Worm (Caenorhabditis elegans) whole organism, young adult: ENCODE results near the gene T24E12.12.

Source experiments
- B0019.2 ChIP-seq: fragments of 200-800 bp; sonication (Bioruptor generic); conservative IDR thresholded peaks from 2 replicates; pipeline ENCODE4 v1.3.6; 2022; ENCODE audit warnings: missing genetic modification reagents, missing genetic modification characterization, missing compliant biosample characterization
- B0035.1 ChIP-seq: sonication (generic microtip); optimal IDR thresholded peaks from 2 replicates; lab custom pipeline; 2016; ENCODE audit warnings: missing genetic modification characterization, mild to moderate bottlenecking, missing compliant biosample characterization, missing genotype, missing genetic modification reagents
- C06A6.2 ChIP-seq: fragments of 200-800 bp; sonication (Bioruptor generic); conservative IDR thresholded peaks from 2 replicates; pipeline ENCODE4 v1.3.6; 2022; ENCODE audit warnings: missing genetic modification characterization, missing compliant biosample characterization
- D2030.7 ChIP-seq: fragments of 200-800 bp; sonication (Bioruptor generic); IDR thresholded peaks from 2 replicates; pipeline ENCODE4 v1.3.6; 2022; ENCODE audit warnings: missing genetic modification reagents, missing genetic modification characterization, missing compliant biosample characterization
- F10E7.11 ChIP-seq: sonication (generic microtip); optimal IDR thresholded peaks from 2 replicates; lab custom pipeline; 2017; ENCODE audit warnings: mild to moderate bottlenecking, missing genetic modification characterization, moderate library complexity, missing compliant biosample characterization
- F22D6.2 ChIP-seq: sonication (generic microtip); optimal IDR thresholded peaks from 2 replicates; lab custom pipeline; 2016; ENCODE audit warnings: mild to moderate bottlenecking, missing genetic modification characterization, missing compliant biosample characterization
- F33H1.4 ChIP-seq: fragments of 200-800 bp; sonication (Bioruptor generic); IDR thresholded peaks from 2 replicates; pipeline ENCODE4 v1.3.6; 2022; ENCODE audit warnings: missing genetic modification reagents, missing genetic modification characterization, missing compliant biosample characterization
- F57C9.4 ChIP-seq: sonication (generic microtip); optimal IDR thresholded peaks from 2 replicates; lab custom pipeline; 2017; ENCODE audit warnings: mild to moderate bottlenecking, missing genetic modification characterization, missing compliant biosample characterization
- Y53G8AR.9 ChIP-seq: fragments of 200-800 bp; sonication (Bioruptor generic); conservative IDR thresholded peaks from 2 replicates; pipeline ENCODE4 v1.3.6; 2022; ENCODE audit warnings: missing genetic modification reagents, missing genetic modification characterization, missing compliant biosample characterization
- Y56A3A.18 ChIP-seq: fragments of 200-800 bp; sonication (Bioruptor generic); IDR thresholded peaks from 2 replicates; pipeline ENCODE4 v1.3.6; 2022; ENCODE audit warnings: missing genetic modification reagents, missing genetic modification characterization, missing compliant biosample characterization
- Y95B8A.8 ChIP-seq: fragments of 200-800 bp; sonication (Bioruptor generic); IDR thresholded peaks from 2 replicates; pipeline ENCODE4 v1.3.6; 2022; ENCODE audit warnings: missing genetic modification reagents, missing genetic modification characterization, missing compliant biosample characterization
- akir-1 ChIP-seq: fragments of 200-800 bp; sonication (Bioruptor generic); optimal IDR thresholded peaks from 2 replicates; lab custom pipeline; 2018; ENCODE audit warnings: mild to moderate bottlenecking, missing genetic modification characterization, moderate library complexity, missing compliant biosample characterization
- aptf-2 ChIP-seq: fragments of 200-800 bp; sonication (Bioruptor generic); conservative IDR thresholded peaks from 2 replicates; pipeline ENCODE4 v1.3.6; 2022; ENCODE audit warnings: missing genetic modification reagents, missing genetic modification characterization, missing compliant biosample characterization
- aptf-3 ChIP-seq: fragments of 200-800 bp; sonication (Bioruptor generic); IDR thresholded peaks from 2 replicates; pipeline ENCODE4 v1.3.6; 2022; ENCODE audit warnings: missing genetic modification characterization, missing compliant biosample characterization
- attf-3 ChIP-seq: fragments of 200-800 bp; sonication (Bioruptor generic); conservative IDR thresholded peaks from 2 replicates; pipeline ENCODE4 v1.3.6; 2022; ENCODE audit warnings: missing genetic modification reagents, missing genetic modification characterization, missing compliant biosample characterization
- bed-1 ChIP-seq: fragments of 200-800 bp; sonication (Bioruptor generic); IDR thresholded peaks from 2 replicates; pipeline ENCODE4 v1.3.6; 2022; ENCODE audit warnings: missing genetic modification reagents, missing genetic modification characterization, missing compliant biosample characterization
- ccch-3 ChIP-seq: fragments of 200-800 bp; sonication (Bioruptor generic); optimal IDR thresholded peaks from 2 replicates; lab custom pipeline; 2018; ENCODE audit warnings: mild to moderate bottlenecking, missing genetic modification characterization, missing compliant biosample characterization
- ceh-58 ChIP-seq: fragments of 200-800 bp; sonication (Bioruptor generic); IDR thresholded peaks from 2 replicates; pipeline ENCODE4 v1.3.6; 2022; ENCODE audit warnings: missing genetic modification characterization, missing compliant biosample characterization
- ceh-79 ChIP-seq: sonication (generic microtip); optimal IDR thresholded peaks from 2 replicates; lab custom pipeline; 2017; ENCODE audit warnings: mild to moderate bottlenecking, missing genetic modification characterization, missing compliant biosample characterization
- ceh-91 ChIP-seq: fragments of 200-800 bp; sonication (Bioruptor generic); IDR thresholded peaks from 2 replicates; pipeline ENCODE4 v1.3.6; 2022; ENCODE audit warnings: missing genetic modification reagents, missing genetic modification characterization, missing compliant biosample characterization
- egl-44 ChIP-seq: fragments of 200-800 bp; sonication (Bioruptor generic); IDR thresholded peaks from 2 replicates; pipeline ENCODE4 v1.3.6; 2022; ENCODE audit warnings: missing genetic modification reagents, missing genetic modification characterization, missing compliant biosample characterization
- ets-4 ChIP-seq: fragments of 200-800 bp; sonication (Bioruptor generic); optimal IDR thresholded peaks from 2 replicates; lab custom pipeline; 2018; ENCODE audit warnings: mild to moderate bottlenecking, missing genetic modification characterization, missing compliant biosample characterization
- him-1 ChIP-seq: sonication (generic microtip); optimal IDR thresholded peaks from 2 replicates; lab custom pipeline; 2016; ENCODE audit warnings: missing genotype, missing genetic modification reagents, missing genetic modification characterization, missing compliant biosample characterization
- hlh-26 ChIP-seq: fragments of 200-800 bp; sonication (Bioruptor generic); conservative IDR thresholded peaks from 2 replicates; pipeline ENCODE4 v1.3.6; 2022; ENCODE audit warnings: missing genetic modification reagents, missing genetic modification characterization, missing compliant biosample characterization
- hmg-1.2 ChIP-seq: fragments of 200-800 bp; sonication (Bioruptor generic); IDR thresholded peaks from 2 replicates; pipeline ENCODE4 v1.3.6; 2022; ENCODE audit warnings: missing genetic modification reagents, missing genetic modification characterization, missing compliant biosample characterization
- hmg-20 ChIP-seq: fragments of 200-800 bp; sonication (Bioruptor generic); IDR thresholded peaks from 2 replicates; pipeline ENCODE4 v1.3.6; 2022; ENCODE audit warnings: missing genetic modification reagents, missing genetic modification characterization, missing compliant biosample characterization
- hrde-1 ChIP-seq: sonication (generic microtip); optimal IDR thresholded peaks from 2 replicates; lab custom pipeline; 2016; ENCODE audit warnings: missing genetic modification characterization, mild to moderate bottlenecking, missing compliant biosample characterization, moderate library complexity, missing genotype, missing genetic modification reagents, borderline replicate concordance
- hsf-1 ChIP-seq: fragments of 200-800 bp; sonication (Bioruptor generic); IDR thresholded peaks from 2 replicates; pipeline ENCODE4 v1.3.6; 2022; ENCODE audit warnings: missing genetic modification reagents, missing genetic modification characterization, missing compliant biosample characterization
- lsl-1 ChIP-seq: fragments of 200-800 bp; sonication (Bioruptor generic); optimal IDR thresholded peaks from 2 replicates; lab custom pipeline; 2018; ENCODE audit warnings: mild to moderate bottlenecking, missing genetic modification characterization, moderate library complexity, missing compliant biosample characterization
- madf-6 ChIP-seq: fragments of 200-800 bp; sonication (Bioruptor generic); IDR thresholded peaks from 2 replicates; pipeline ENCODE4 v1.3.6; 2022; ENCODE audit warnings: missing genetic modification reagents, missing genetic modification characterization, missing compliant biosample characterization
- madf-8 ChIP-seq: fragments of 200-800 bp; sonication (Bioruptor generic); conservative IDR thresholded peaks from 2 replicates; pipeline ENCODE4 v1.3.6; 2022; ENCODE audit warnings: missing genetic modification reagents, missing genetic modification characterization, missing compliant biosample characterization
- mel-28 ChIP-seq: sonication (generic microtip); optimal IDR thresholded peaks from 2 replicates; lab custom pipeline; 2016; ENCODE audit warnings: borderline replicate concordance, mild to moderate bottlenecking, missing genetic modification characterization, missing compliant biosample characterization
- mes-4 ChIP-seq: sonication (generic microtip); optimal IDR thresholded peaks from 2 replicates; lab custom pipeline; 2016; ENCODE audit warnings: missing genotype, missing genetic modification characterization, missing compliant biosample characterization
- mxl-1 ChIP-seq: sonication (generic microtip); optimal IDR thresholded peaks from 2 replicates; lab custom pipeline; 2016; ENCODE audit warnings: missing genetic modification characterization, missing compliant biosample characterization
- nhr-179 ChIP-seq: sonication (generic microtip); optimal IDR thresholded peaks from 2 replicates; lab custom pipeline; 2016; ENCODE audit warnings: mild to moderate bottlenecking, missing genetic modification characterization, missing compliant biosample characterization
- nhr-80 ChIP-seq: sonication (generic microtip); optimal IDR thresholded peaks from 2 replicates; lab custom pipeline; 2016; ENCODE audit warnings: missing genetic modification characterization, missing compliant biosample characterization
- sea-2 ChIP-seq: fragments of 200-800 bp; sonication (Bioruptor generic); IDR thresholded peaks from 2 replicates; pipeline ENCODE4 v1.3.6; 2022; ENCODE audit warnings: missing genetic modification characterization, missing compliant biosample characterization
- snpc-1.1 ChIP-seq: sonication (generic microtip); optimal IDR thresholded peaks from 2 replicates; lab custom pipeline; 2017; ENCODE audit warnings: missing genetic modification characterization, mild to moderate bottlenecking, missing compliant biosample characterization, antibody characterized with exemption, moderate library complexity, missing genotype, missing genetic modification reagents; ENCODE audit not compliant: insufficient read depth
- snpc-1.3 ChIP-seq: sonication (generic microtip); optimal IDR thresholded peaks from 2 replicates; lab custom pipeline; 2017; ENCODE audit warnings: missing genetic modification characterization, mild to moderate bottlenecking, missing compliant biosample characterization, antibody characterized with exemption, moderate library complexity, missing genotype, missing genetic modification reagents; ENCODE audit not compliant: insufficient read depth
- snpc-4 ChIP-seq, 5 experiments: fragments of 150-350 bp in 1 of 5; sonication (generic microtip) in 4 of 5; optimal IDR thresholded peaks; 2 replicates each; lab custom pipeline; 2014 to 2018; ENCODE audit warnings: missing genetic modification characterization in 5 of 5, missing biosample characterization in 3 of 5, antibody characterized with exemption in 2 of 5, mild to moderate bottlenecking in 2 of 5, missing compliant biosample characterization in 2 of 5, missing genotype in 2 of 5, moderate library complexity in 2 of 5, missing genetic modification reagents in 1 of 5
- sptf-2 ChIP-seq: fragments of 200-800 bp; sonication (Bioruptor generic); optimal IDR thresholded peaks from 2 replicates; lab custom pipeline; 2018; ENCODE audit warnings: mild to moderate bottlenecking, missing genetic modification characterization, missing compliant biosample characterization
- tbx-9 ChIP-seq: sonication (generic microtip); optimal IDR thresholded peaks from 2 replicates; lab custom pipeline; 2016; ENCODE audit warnings: borderline replicate concordance, missing genetic modification characterization, inconsistent platforms, missing compliant biosample characterization
- xnd-1 ChIP-seq: sonication (generic microtip); optimal IDR thresholded peaks from 2 replicates; lab custom pipeline; 2016; ENCODE audit warnings: missing genotype, missing genetic modification reagents, missing genetic modification characterization, missing compliant biosample characterization
- ztf-3 ChIP-seq: fragments of 200-800 bp; sonication (Bioruptor generic); optimal IDR thresholded peaks from 2 replicates; lab custom pipeline; 2018; ENCODE audit warnings: mild to moderate bottlenecking, missing genetic modification characterization, missing compliant biosample characterization
- ztf-6 ChIP-seq: fragments of 200-800 bp; sonication (Bioruptor generic); IDR thresholded peaks from 2 replicates; pipeline ENCODE4 v1.3.6; 2022; ENCODE audit warnings: missing genetic modification reagents, missing genetic modification characterization, missing compliant biosample characterization

T24E12.12 gene

ce11 chrII:3808643-3809042 is 49.6 kb downstream of the T24E12.12 start:
- TF ChIP-seq snpc-4 (GFP tag; optimal IDR thresholded peaks at IDR 0.05; lab: Kevin White, UChicago) (no peak), snpc-4 (tag; optimal IDR thresholded peaks at IDR 0.05; lab: Kevin White, UChicago) (no peak), ceh-58 (GFP tag; lab: Robert Waterston, UW) (no peak), mxl-1 (tag; lab: Kevin White, UChicago) (no peak), madf-8 (peak; percentile 79), D2030.7 (GFP tag; lab: Robert Waterston, UW) (peak; percentile 32; the same call in 1 of the 2 replicates), hsf-1 (GFP tag; lab: Robert Waterston, UW) (no peak), xnd-1 (tag; lab: Kevin White, UChicago) (peak; percentile 98), snpc-1.1 (tag; lab: Kevin White, UChicago) (no peak), hmg-1.2 (GFP tag; lab: Robert Waterston, UW) (no peak), hrde-1 (tag; lab: Kevin White, UChicago) (no peak), ccch-3 (GFP tag; lab: Kevin White, UChicago) (no peak), F57C9.4 (no peak), aptf-3 (GFP tag; lab: Robert Waterston, UW) (no peak), Y56A3A.18 (no peak), ceh-79 (no peak), B0035.1 (no peak), mel-28 (no peak), hmg-20 (GFP tag; lab: Robert Waterston, UW) (no peak), madf-6 (GFP tag; lab: Robert Waterston, UW) (peak; percentile 93), C06A6.2 (GFP tag; lab: Robert Waterston, UW) (no peak), attf-3 (GFP tag; lab: Robert Waterston, UW) (no peak), egl-44 (GFP tag; lab: Robert Waterston, UW) (no peak), sptf-2 (GFP tag; lab: Kevin White, UChicago) (no peak), snpc-1.3 (tag; lab: Kevin White, UChicago) (peak; percentile 12), lsl-1 (GFP tag; lab: Kevin White, UChicago) (peak; percentile 95), Y53G8AR.9 (GFP tag; lab: Robert Waterston, UW) (no peak), akir-1 (GFP tag; lab: Kevin White, UChicago) (no peak), him-1 (tag; lab: Kevin White, UChicago) (peak; percentile 33), bed-1 (no peak), ceh-91 (GFP tag; lab: Robert Waterston, UW) (peak; percentile 61; the same call in 1 of the 2 replicates), F22D6.2 (tag; lab: Kevin White, UChicago) (no peak), hlh-26 (GFP tag; lab: Robert Waterston, UW) (no peak), ztf-3 (GFP tag; lab: Kevin White, UChicago) (no peak), mes-4 (tag; lab: Kevin White, UChicago) (no peak), aptf-2 (GFP tag; lab: Robert Waterston, UW) (no peak), sea-2 (GFP tag; lab: Robert Waterston, UW) (no peak), ets-4 (GFP tag; lab: Kevin White, UChicago) (no peak), ztf-6 (GFP tag; lab: Robert Waterston, UW) (no peak), nhr-179 (tag; lab: Kevin White, UChicago) (no peak), F33H1.4 (peak; percentile 52), F10E7.11 (tag; lab: Kevin White, UChicago) (no peak), Y95B8A.8 (GFP tag; lab: Robert Waterston, UW) (no peak), B0019.2 (no peak), tbx-9 (tag; lab: Kevin White, UChicago) (no peak), nhr-80 (tag; lab: Kevin White, UChicago) (no peak)
